Worm (Caenorhabditis elegans) whole organism, L1 larva: ENCODE data around the gene F59C12.3.
A peak's percentile ranks its signal among the peaks of the same experiment; 100 is the strongest.

Experiments used
- C04F5.9 ChIP-seq: sonication (generic microtip); optimal IDR thresholded peaks from 2 replicates; lab custom pipeline; 2016; ENCODE audit warnings: missing genetic modification characterization, missing compliant biosample characterization
- aha-1 ChIP-seq: fragments of 150-350 bp; optimal IDR thresholded peaks from 2 replicates; lab custom pipeline; 2014; ENCODE audit warnings: missing biosample characterization, missing genetic modification characterization
- aly-2 ChIP-seq: fragments of 150-350 bp; optimal IDR thresholded peaks from 2 replicates; lab custom pipeline; 2014; ENCODE audit warnings: missing biosample characterization, missing genetic modification characterization
- ama-1 ChIP-seq: fragments of 150-350 bp; optimal IDR thresholded peaks from 2 replicates; lab custom pipeline; 2014
- blmp-1 ChIP-seq: fragments of 150-350 bp; optimal IDR thresholded peaks from 2 replicates; lab custom pipeline; 2014; ENCODE audit warnings: missing biosample characterization, missing genetic modification characterization
- ceh-63 ChIP-seq: fragments of 200-800 bp; sonication (Bioruptor generic); optimal IDR thresholded peaks from 2 replicates; lab custom pipeline; 2018; ENCODE audit warnings: mild to moderate bottlenecking, missing genetic modification characterization, missing compliant biosample characterization
- ceh-8 ChIP-seq: fragments of 200-800 bp; sonication (Bioruptor generic); optimal IDR thresholded peaks from 2 replicates; lab custom pipeline; 2018; ENCODE audit warnings: mild to moderate bottlenecking, missing genetic modification characterization, moderate library complexity, missing compliant biosample characterization
- ceh-88 ChIP-seq: fragments of 200-800 bp; sonication (Bioruptor generic); IDR thresholded peaks from 2 replicates; pipeline ENCODE4 v1.3.6; 2022; ENCODE audit warnings: missing genetic modification characterization, missing compliant biosample characterization
- ces-1 ChIP-seq: fragments of 150-350 bp; optimal IDR thresholded peaks from 2 replicates; lab custom pipeline; 2014; ENCODE audit warnings: missing biosample characterization, missing genetic modification reagents, missing genetic modification characterization
- dsc-1 ChIP-seq: sonication (generic microtip); optimal IDR thresholded peaks from 2 replicates; lab custom pipeline; 2016; ENCODE audit warnings: mild to moderate bottlenecking, missing genetic modification characterization, missing compliant biosample characterization
- efl-3 ChIP-seq: fragments of 200-800 bp; sonication (Bioruptor generic); optimal IDR thresholded peaks from 2 replicates; lab custom pipeline; 2018; ENCODE audit warnings: mild to moderate bottlenecking, missing genetic modification characterization, missing compliant biosample characterization
- egl-13 ChIP-seq: sonication (generic microtip); optimal IDR thresholded peaks from 2 replicates; lab custom pipeline; 2016; ENCODE audit warnings: missing genotype, missing genetic modification reagents, missing genetic modification characterization, missing compliant biosample characterization
- ets-5 ChIP-seq: fragments of 200-800 bp; sonication (Bioruptor generic); IDR thresholded peaks from 2 replicates; pipeline ENCODE4 v1.3.6; 2022; ENCODE audit warnings: missing genetic modification characterization, missing compliant biosample characterization
- fkh-8 ChIP-seq: sonication (generic microtip); optimal IDR thresholded peaks from 2 replicates; lab custom pipeline; 2016; ENCODE audit warnings: mild to moderate bottlenecking, missing genetic modification characterization, missing compliant biosample characterization
- fos-1 ChIP-seq: fragments of 150-350 bp; optimal IDR thresholded peaks from 2 replicates; lab custom pipeline; 2014; ENCODE audit warnings: missing biosample characterization, missing genetic modification characterization
- hlh-17 ChIP-seq: fragments of 200-800 bp; sonication (Bioruptor generic); optimal IDR thresholded peaks from 2 replicates; lab custom pipeline; 2018; ENCODE audit warnings: missing genetic modification characterization, mild to moderate bottlenecking, missing compliant biosample characterization, moderate library complexity, borderline replicate concordance
- hlh-4 ChIP-seq: sonication (generic microtip); optimal IDR thresholded peaks from 2 replicates; lab custom pipeline; 2016; ENCODE audit warnings: mild to moderate bottlenecking, missing genetic modification characterization, missing compliant biosample characterization
- isw-1 ChIP-seq: fragments of 200-800 bp; sonication (Bioruptor generic); IDR thresholded peaks from 2 replicates; pipeline ENCODE4 v1.3.6; 2022; ENCODE audit warnings: missing genetic modification characterization, missing compliant biosample characterization
- jun-1 ChIP-seq: fragments of 150-350 bp; optimal IDR thresholded peaks from 2 replicates; lab custom pipeline; 2014; ENCODE audit warnings: missing biosample characterization, missing genetic modification reagents, missing genetic modification characterization
- lin-14 ChIP-seq: fragments of 200-800 bp; sonication (Bioruptor generic); optimal IDR thresholded peaks from 2 replicates; lab custom pipeline; 2018; ENCODE audit warnings: mild to moderate bottlenecking, missing genetic modification characterization, moderate library complexity, missing compliant biosample characterization
- lin-39 ChIP-seq: fragments of 150-350 bp; optimal IDR thresholded peaks from 2 replicates; lab custom pipeline; 2014; ENCODE audit warnings: missing biosample characterization, missing genetic modification reagents, missing genetic modification characterization
- lsy-2 ChIP-seq, 2 experiments: fragments of 150-350 bp; optimal IDR thresholded peaks; 2 replicates each; lab custom pipeline; 2014; ENCODE audit warnings: missing biosample characterization in 2 of 2, missing genetic modification characterization in 2 of 2
- mab-9 ChIP-seq: fragments of 200-800 bp; sonication (Bioruptor generic); IDR thresholded peaks from 2 replicates; pipeline ENCODE4 v1.3.6; 2022; ENCODE audit warnings: missing genetic modification reagents, missing genetic modification characterization, missing compliant biosample characterization
- mef-2 ChIP-seq: fragments of 150-350 bp; optimal IDR thresholded peaks from 2 replicates; lab custom pipeline; 2014; ENCODE audit warnings: missing biosample characterization, missing genetic modification characterization
- nhr-11 ChIP-seq: fragments of 150-350 bp; optimal IDR thresholded peaks from 2 replicates; lab custom pipeline; 2014; ENCODE audit warnings: missing biosample characterization, missing genetic modification characterization
- nhr-20 ChIP-seq: sonication (generic microtip); optimal IDR thresholded peaks from 2 replicates; lab custom pipeline; 2016; ENCODE audit warnings: mild to moderate bottlenecking, missing genetic modification characterization, missing compliant biosample characterization
- nhr-237 ChIP-seq: fragments of 150-350 bp; optimal IDR thresholded peaks from 2 replicates; lab custom pipeline; 2014; ENCODE audit warnings: missing biosample characterization, missing genetic modification characterization
- nhr-28 ChIP-seq: fragments of 150-350 bp; optimal IDR thresholded peaks from 2 replicates; lab custom pipeline; 2014; ENCODE audit warnings: missing biosample characterization, missing genetic modification characterization
- nhr-76 ChIP-seq: sonication (generic microtip); optimal IDR thresholded peaks from 2 replicates; lab custom pipeline; 2017; ENCODE audit warnings: missing biosample characterization, missing genetic modification characterization
- nhr-84 ChIP-seq: sonication (generic microtip); optimal IDR thresholded peaks from 2 replicates; lab custom pipeline; 2017; ENCODE audit warnings: missing biosample characterization, missing genetic modification characterization
- pag-3 ChIP-seq: sonication (generic microtip); optimal IDR thresholded peaks from 2 replicates; lab custom pipeline; 2017; ENCODE audit warnings: missing genetic modification characterization, mild to moderate bottlenecking, missing compliant biosample characterization, antibody characterized with exemption, borderline replicate concordance; ENCODE audit not compliant: insufficient read depth
- pax-3 ChIP-seq: fragments of 200-800 bp; sonication (Bioruptor generic); optimal IDR thresholded peaks from 2 replicates; lab custom pipeline; 2018; ENCODE audit warnings: mild to moderate bottlenecking, missing genetic modification characterization, moderate library complexity, missing compliant biosample characterization
- pqm-1 ChIP-seq: sonication (generic microtip); optimal IDR thresholded peaks from 3 replicates; lab custom pipeline; 2017; ENCODE audit warnings: missing biosample characterization, missing genetic modification characterization
- sox-4 ChIP-seq: sonication (generic microtip); optimal IDR thresholded peaks from 2 replicates; lab custom pipeline; 2016; ENCODE audit warnings: missing genetic modification characterization, missing compliant biosample characterization
- sup-37 ChIP-seq: fragments of 200-800 bp; sonication (Bioruptor generic); optimal IDR thresholded peaks from 2 replicates; lab custom pipeline; 2018; ENCODE audit warnings: mild to moderate bottlenecking, missing genetic modification characterization, missing compliant biosample characterization
- tbx-2 ChIP-seq: sonication (generic microtip); optimal IDR thresholded peaks from 2 replicates; lab custom pipeline; 2016; ENCODE audit warnings: missing genetic modification characterization, missing compliant biosample characterization
- tlp-1 ChIP-seq: fragments of 150-350 bp; optimal IDR thresholded peaks from 2 replicates; lab custom pipeline; 2014; ENCODE audit warnings: missing biosample characterization, missing genetic modification characterization
- unc-130 ChIP-seq: fragments of 150-350 bp; optimal IDR thresholded peaks from 2 replicates; lab custom pipeline; 2017; ENCODE audit warnings: missing biosample characterization, missing genetic modification characterization, inconsistent platforms
- unc-62 ChIP-seq: fragments of 150-350 bp; optimal IDR thresholded peaks from 2 replicates; lab custom pipeline; 2014; ENCODE audit warnings: missing biosample characterization, missing genetic modification reagents, missing genetic modification characterization
- unc-98 ChIP-seq: fragments of 200-800 bp; sonication (Bioruptor generic); IDR thresholded peaks from 2 replicates; pipeline ENCODE4 v1.3.6; 2022; ENCODE audit warnings: missing genetic modification characterization, missing compliant biosample characterization
- ztf-11 ChIP-seq, 2 experiments: sonication (generic microtip); optimal IDR thresholded peaks; 2 replicates each; lab custom pipeline; 2016 to 2017; ENCODE audit warnings: missing genetic modification characterization in 2 of 2, missing biosample characterization in 1 of 2, missing compliant biosample characterization in 1 of 2

F59C12.3 gene

DNA sequence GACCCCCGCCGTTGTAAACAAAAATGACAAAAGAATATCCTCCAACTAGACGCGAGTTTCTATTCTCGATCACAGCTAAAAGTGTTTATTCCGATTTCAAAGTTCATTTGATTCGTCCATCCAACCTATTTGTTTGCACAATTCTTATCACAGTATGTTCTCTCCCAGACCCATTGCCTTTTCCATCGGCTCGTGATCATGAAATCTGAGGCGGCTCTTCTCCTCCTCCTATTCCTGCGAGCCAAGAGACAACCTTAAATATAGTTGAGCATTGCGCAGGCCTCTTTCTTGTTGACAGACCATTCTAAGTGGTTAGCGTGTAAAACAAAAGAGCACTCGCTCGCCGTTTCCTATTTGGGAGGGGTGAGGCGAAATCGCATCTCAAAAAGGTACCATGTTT is 12.4 kb downstream of the F59C12.3 start:
- no peak for TF ChIP-seq blmp-1 (tag; lab: Kevin White, UChicago)
- TF ChIP-seq nhr-237 (tag; lab: Kevin White, UChicago), result no peak
- no peak for TF ChIP-seq ztf-11 (tag; optimal IDR thresholded peaks at IDR 0.05; lab: Kevin White, UChicago)
- TF ChIP-seq efl-3 (GFP tag; lab: Kevin White, UChicago), result no peak
- TF ChIP-seq pqm-1 (tag; lab: Kevin White, UChicago), result no peak
- no peak for TF ChIP-seq nhr-20 (tag; lab: Kevin White, UChicago)
- TF ChIP-seq lsy-2 (tag; optimal IDR thresholded peaks at IDR 0.05; lab: Kevin White, UChicago), result no peak
- TF ChIP-seq isw-1, result no peak
- no peak for TF ChIP-seq mab-9 (GFP tag; lab: Robert Waterston, UW)
- TF ChIP-seq, all 84 proteins: peak for 0

DNA sequence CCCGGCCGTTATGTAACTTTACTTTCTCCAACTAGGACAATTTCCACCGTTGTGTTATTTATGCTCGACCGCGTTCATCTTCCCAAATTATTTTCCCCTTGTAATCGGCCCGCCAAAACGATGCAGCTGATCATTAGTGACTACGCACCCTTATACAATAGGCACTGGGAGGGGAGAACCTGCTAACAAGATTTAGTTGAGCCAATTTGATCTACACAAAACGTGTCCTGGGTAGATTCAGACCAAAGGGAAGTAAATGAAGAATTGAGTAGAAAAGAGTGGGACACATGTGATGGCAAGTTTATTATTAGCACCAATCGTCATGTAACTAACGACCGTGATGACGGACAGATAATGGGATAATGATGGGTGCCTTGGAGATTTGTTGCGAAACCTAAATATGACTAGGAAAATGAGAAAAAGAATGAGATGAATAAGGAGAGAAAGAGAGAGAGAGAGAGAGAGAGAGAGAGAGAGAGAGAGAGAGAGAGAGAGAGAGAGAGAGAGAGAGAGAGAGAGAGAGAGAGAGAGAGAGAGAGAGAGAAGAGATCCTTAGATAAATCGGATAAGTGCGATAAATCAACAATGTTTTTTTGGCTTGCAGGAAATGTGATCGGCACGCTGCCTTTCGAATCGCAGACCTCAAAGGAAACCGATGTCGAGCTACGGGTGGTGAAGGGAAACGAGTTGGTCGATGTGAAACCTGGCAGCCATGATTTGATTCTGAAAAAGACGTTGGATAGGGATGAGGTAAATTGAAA is 13.6 kb downstream of the F59C12.3 start:
- TF ChIP-seq unc-98 (GFP tag; lab: Robert Waterston, UW), result no peak
- no peak for TF ChIP-seq aly-2 (tag; lab: Kevin White, UChicago)
- no peak for TF ChIP-seq tbx-2 (tag; lab: Kevin White, UChicago)
- TF ChIP-seq ets-5 (GFP tag; lab: Robert Waterston, UW), result no peak
- no peak for TF ChIP-seq ceh-63
- no peak for TF ChIP-seq ama-1
- TF ChIP-seq hlh-17, result no peak
- peak; percentile 2 for TF ChIP-seq fkh-8 (tag; lab: Kevin White, UChicago)
- TF ChIP-seq ceh-88 (GFP tag; lab: Robert Waterston, UW), result no peak
- no peak for TF ChIP-seq hlh-4
- no peak for TF ChIP-seq pax-3 (tag; lab: Kevin White, UChicago)
- no peak for TF ChIP-seq jun-1 (tag; lab: Kevin White, UChicago)
- peak; percentile 38 for TF ChIP-seq lin-14 (GFP tag; lab: Kevin White, UChicago)
- no peak for TF ChIP-seq mef-2
- no peak for TF ChIP-seq nhr-11 (tag; lab: Kevin White, UChicago)
- no peak for TF ChIP-seq tlp-1
- no peak for TF ChIP-seq aha-1 (tag; lab: Kevin White, UChicago)
- no peak for TF ChIP-seq fos-1 (tag; lab: Kevin White, UChicago)
- TF ChIP-seq dsc-1 (tag; lab: Kevin White, UChicago), result peak; percentile 37
- no peak for TF ChIP-seq mab-9 (GFP tag; lab: Robert Waterston, UW)
- TF ChIP-seq ceh-8 (GFP tag; lab: Kevin White, UChicago), result peak; percentile 59
- TF ChIP-seq unc-130 (tag; lab: Kevin White, UChicago), result no peak
- no peak for TF ChIP-seq nhr-76 (tag; lab: Kevin White, UChicago)
- no peak for TF ChIP-seq pag-3 (tag; lab: Kevin White, UChicago)
- no peak for TF ChIP-seq unc-62
- no peak for TF ChIP-seq lin-39 (tag; lab: Kevin White, UChicago)
- no peak for TF ChIP-seq blmp-1 (tag; lab: Kevin White, UChicago)
- no peak for TF ChIP-seq nhr-28
- TF ChIP-seq pqm-1 (tag; lab: Kevin White, UChicago), result no peak

DNA sequence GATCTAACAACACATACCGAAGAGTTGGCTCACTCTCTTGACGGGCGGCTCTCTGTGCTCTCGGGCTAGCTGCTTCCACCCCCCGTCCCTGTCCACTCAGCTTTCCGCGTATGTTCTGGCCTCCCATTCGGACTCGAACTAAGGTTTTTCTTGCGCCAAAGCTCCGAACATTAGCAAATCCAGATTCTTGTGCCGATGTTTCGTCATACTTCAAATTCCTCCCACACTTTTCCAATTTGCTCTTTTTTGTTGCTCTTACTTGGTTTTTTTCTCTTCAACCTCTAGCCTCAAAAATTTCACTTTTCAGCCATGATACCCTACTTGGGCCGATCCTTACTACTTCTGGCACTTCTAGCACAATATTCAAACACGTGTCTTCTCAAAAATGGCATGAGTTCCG is 14.4 kb downstream of the F59C12.3 start, which contains the start of gene cdh-9:
Gene cdh-9, plus strand, starts transcription at position 301 of the 400 bp plus-strand sequence.
- TF ChIP-seq nhr-237 (tag; lab: Kevin White, UChicago) (no peak), ceh-88 (GFP tag; lab: Robert Waterston, UW) (no peak), sox-4 (tag; lab: Kevin White, UChicago) (no peak), egl-13 (tag; lab: Kevin White, UChicago) (no peak), nhr-84 (tag; lab: Kevin White, UChicago) (no peak), fos-1 (tag; lab: Kevin White, UChicago) (no peak), sup-37 (no peak), C04F5.9 (tag; lab: Kevin White, UChicago) (no peak), ces-1 (GFP tag; lab: Kevin White, UChicago) (no peak)
- TF ChIP-seq, all 84 proteins: peak for 0
